Worm (Caenorhabditis elegans) whole organism, young adult: ENCODE measurements around the gene nmad-1.

ENCODE experiments used
- dpl-1 ChIP-seq: fragments of 150-350 bp; optimal IDR thresholded peaks from 2 replicates; lab custom pipeline; 2014; ENCODE audit warnings: missing biosample characterization, missing genetic modification reagents, missing genetic modification characterization
- him-1 ChIP-seq: sonication (generic microtip); optimal IDR thresholded peaks from 2 replicates; lab custom pipeline; 2016; ENCODE audit warnings: missing genotype, missing genetic modification reagents, missing genetic modification characterization, missing compliant biosample characterization
- nhr-179 ChIP-seq: sonication (generic microtip); optimal IDR thresholded peaks from 2 replicates; lab custom pipeline; 2016; ENCODE audit warnings: mild to moderate bottlenecking, missing genetic modification characterization, missing compliant biosample characterization
- pbrm-1 ChIP-seq: fragments of 200-800 bp; sonication (Bioruptor generic); IDR thresholded peaks from 2 replicates; pipeline ENCODE4 v1.3.6; 2022; ENCODE audit warnings: missing genetic modification reagents, missing genetic modification characterization, missing compliant biosample characterization

DNA sequence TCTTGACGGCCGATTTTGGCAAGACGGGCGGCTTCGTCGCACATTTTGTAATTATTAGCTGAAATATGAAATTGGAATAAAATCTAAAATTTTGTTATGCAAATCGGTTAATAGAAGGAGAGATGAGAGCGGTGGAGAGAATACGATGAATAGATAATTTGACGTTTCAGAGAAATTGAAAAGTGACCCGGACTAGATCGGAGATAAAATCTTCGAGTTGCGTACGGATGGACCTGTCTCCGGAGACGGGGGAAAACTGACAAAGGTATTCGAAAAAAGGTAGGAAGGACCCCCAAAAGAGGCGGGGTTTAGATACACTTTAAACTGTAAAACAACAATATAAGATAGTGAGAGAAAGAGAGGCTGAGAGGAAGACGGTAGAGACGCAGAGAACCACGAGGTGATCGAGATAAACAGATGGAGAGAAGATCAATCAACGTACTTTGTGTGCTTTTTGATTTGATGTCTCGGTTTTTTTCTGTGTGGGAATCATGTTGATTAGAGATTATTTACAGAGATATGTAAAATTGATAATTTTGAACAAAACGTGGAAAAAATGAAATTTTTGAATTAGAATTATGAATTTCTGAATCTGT, 2.6 kb downstream of the nmad-1 start, which contains the start of gene F09F7.6:
- TF ChIP-seq pbrm-1 (GFP tag; lab: Robert Waterston, UW) (no peak), him-1 (tag; lab: Kevin White, UChicago) (no peak), dpl-1 (GFP tag; lab: Kevin White, UChicago) (no peak), nhr-179 (tag; lab: Kevin White, UChicago) (no peak)
